Worm (Caenorhabditis elegans): ENCODE data around the gene hlh-3.

hlh-3 gene

DNA sequence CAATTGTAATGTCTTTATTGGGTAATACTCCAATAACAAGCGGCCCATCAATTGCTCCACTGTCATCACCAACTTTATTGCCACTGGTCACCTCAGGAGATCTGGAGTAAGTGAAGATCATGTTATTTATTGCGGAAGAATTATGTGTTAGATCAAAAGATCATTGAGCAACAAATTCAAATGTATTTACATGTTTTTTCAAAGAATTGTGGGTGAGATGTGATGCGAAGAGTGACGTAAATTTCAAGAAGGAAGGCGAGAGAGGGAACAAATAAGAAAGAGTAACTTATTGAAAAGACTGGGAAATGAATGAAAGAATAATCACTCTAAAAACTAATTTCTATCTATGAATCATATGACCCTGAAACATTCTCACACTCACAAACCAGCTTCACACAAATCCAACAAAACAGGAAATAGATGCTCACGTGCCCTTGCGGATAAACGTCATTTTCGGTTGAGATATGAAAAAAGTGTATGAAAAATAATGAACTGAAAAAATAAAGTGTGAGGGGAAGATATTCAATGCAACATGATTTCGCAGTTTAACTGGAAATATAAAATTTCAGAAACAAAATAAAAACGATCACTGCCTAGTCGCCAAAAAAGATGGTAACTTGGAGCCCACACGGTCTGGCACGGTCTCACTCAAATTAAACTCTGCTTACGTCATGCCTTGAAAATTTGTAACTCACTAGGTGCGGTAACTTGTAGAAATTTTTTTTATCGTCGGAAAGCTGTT is 34.6 kb downstream of the hlh-3 start:
- TF ChIP-seq elt-1 (tag; optimal IDR thresholded peaks at IDR 0.05) (no peak), R02D3.7 (tag; optimal IDR thresholded peaks at IDR 0.05) (no peak), zag-1 (tag; optimal IDR thresholded peaks at IDR 0.05) (no peak), nhr-129 (tag; optimal IDR thresholded peaks at IDR 0.05) (no peak), ztf-4 (tag; optimal IDR thresholded peaks at IDR 0.05) (peak; percentile 25), nhr-23 (tag; optimal IDR thresholded peaks at IDR 0.05) (no peak), blmp-1 (tag; optimal IDR thresholded peaks at IDR 0.05; ENCODE audit: insufficient read depth) (no peak), nhr-12 (tag; optimal IDR thresholded peaks at IDR 0.05) (no peak), sma-9 (GFP tag; optimal IDR thresholded peaks at IDR 0.05) (peak; percentile 42), sma-9 (tag; optimal IDR thresholded peaks at IDR 0.05) (no peak), lsy-2 (tag; optimal IDR thresholded peaks at IDR 0.05) (peak in 1 of 2 experiments; percentile 6), lin-13 (GFP tag; optimal IDR thresholded peaks at IDR 0.05) (no peak), lin-11 (tag; optimal IDR thresholded peaks at IDR 0.05) (no peak), lin-39 (tag; optimal IDR thresholded peaks at IDR 0.05) (no peak), nhr-77 (tag; optimal IDR thresholded peaks at IDR 0.05) (no peak), ceh-82 (tag; optimal IDR thresholded peaks at IDR 0.05) (no peak), ama-1 (optimal IDR thresholded peaks at IDR 0.05) (no peak), F13H6.1 (tag; optimal IDR thresholded peaks at IDR 0.05) (no peak)

DNA sequence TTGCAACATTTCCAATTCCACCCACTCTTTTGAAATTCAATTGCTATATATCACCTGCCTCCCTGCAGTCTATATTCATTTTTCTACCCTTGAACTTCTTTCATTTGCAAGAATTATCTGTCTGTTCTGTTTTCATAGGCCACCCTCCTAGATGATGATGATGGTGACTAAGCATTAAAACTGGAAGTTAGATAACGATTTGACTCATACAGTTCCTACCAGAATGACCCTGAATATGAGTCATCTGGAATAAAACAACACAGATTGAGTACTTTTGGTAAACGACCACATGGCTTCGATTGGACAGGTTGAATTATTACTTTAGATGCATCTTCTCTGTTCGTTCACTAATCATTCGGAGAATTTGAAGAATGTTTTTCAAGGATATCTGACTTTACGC is 37.9 kb downstream of the hlh-3 start:
- TF ChIP-seq nhr-25 (tag; optimal IDR thresholded peaks at IDR 0.05) (no peak), fos-1 (tag; optimal IDR thresholded peaks at IDR 0.05) (peak; percentile 50), sma-3 (GFP tag; optimal IDR thresholded peaks at IDR 0.05) (peak; percentile 51)

DNA sequence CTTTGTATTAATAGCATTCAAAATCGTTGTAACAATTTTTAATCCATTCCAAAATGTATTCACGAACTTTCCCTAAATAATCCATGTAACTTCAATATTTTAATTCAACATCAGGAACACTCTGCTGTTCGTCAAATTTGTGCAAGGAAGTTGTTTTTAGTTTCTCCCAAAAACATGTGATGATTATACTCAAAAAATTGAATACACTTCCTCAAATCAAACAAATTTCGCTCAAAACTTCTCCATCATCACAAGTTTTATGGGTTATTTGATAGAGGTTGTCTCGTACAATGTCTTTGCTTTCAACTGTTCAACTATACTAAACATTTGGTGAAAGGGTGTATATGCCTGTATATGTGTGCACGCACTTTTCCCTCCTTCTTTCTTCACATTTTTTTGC is 38.6 kb downstream of the hlh-3 start:
- TF ChIP-seq sem-4 (tag; optimal IDR thresholded peaks at IDR 0.05) (no peak), fos-1 (tag; optimal IDR thresholded peaks at IDR 0.05) (peak; percentile 48)

DNA sequence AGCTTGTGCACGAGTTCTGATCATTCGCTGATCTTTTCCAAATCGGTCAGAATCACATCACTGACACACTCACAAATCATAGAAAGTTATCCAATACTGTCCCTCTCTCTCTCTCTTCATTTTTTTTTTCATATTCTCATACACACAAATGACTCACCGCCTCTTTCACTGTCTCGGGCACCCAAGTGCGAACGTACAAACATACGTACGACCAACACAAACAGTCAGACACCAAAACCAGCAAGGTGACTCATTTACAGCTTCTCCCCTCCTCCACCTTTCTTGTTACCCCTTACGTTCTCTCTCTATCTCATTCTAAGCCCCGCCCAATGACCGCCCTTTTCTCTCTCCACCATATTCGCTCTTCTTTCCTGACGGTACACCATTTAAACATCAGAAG is 40.6 kb downstream of the hlh-3 start:
- TF ChIP-seq unc-62 (GFP tag; optimal IDR thresholded peaks at IDR 0.05): no peak
- peak; percentile 96 for TF ChIP-seq fos-1 (tag; optimal IDR thresholded peaks at IDR 0.05)
- no peak for TF ChIP-seq skn-1 (tag; optimal IDR thresholded peaks at IDR 0.05)
- TF ChIP-seq blmp-1 (tag; optimal IDR thresholded peaks at IDR 0.05; ENCODE audit: insufficient read depth): peak; percentile 16
- TF ChIP-seq mab-5 (tag; optimal IDR thresholded peaks at IDR 0.05): no peak

DNA sequence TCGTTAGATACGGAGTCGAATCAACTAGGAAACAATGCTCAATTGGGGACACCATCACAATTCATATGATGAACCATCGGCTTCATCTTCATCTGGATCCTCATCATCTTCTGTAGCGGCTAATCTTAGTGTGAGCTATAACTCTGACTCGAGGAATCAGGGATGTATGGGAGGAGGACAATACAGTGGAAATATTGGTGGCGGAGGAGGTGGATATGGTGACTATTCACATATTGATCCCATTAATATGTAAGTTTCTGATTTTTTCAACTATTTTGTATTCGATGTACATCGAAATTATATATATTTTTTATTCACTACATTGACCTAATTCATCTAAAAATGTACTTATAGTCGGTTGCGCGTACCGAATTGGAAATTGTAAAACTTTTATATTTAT is 41.0 kb downstream of the hlh-3 start:
- TF ChIP-seq nhr-6 (tag; optimal IDR thresholded peaks at IDR 0.05) (no peak), unc-55 (GFP tag; optimal IDR thresholded peaks at IDR 0.05) (no peak), Y55F3AM.14 (GFP tag; optimal IDR thresholded peaks at IDR 0.05) (no peak), F13H6.1 (tag; optimal IDR thresholded peaks at IDR 0.05) (no peak), ama-1 (optimal IDR thresholded peaks at IDR 0.05) (peak; percentile 70)

DNA sequence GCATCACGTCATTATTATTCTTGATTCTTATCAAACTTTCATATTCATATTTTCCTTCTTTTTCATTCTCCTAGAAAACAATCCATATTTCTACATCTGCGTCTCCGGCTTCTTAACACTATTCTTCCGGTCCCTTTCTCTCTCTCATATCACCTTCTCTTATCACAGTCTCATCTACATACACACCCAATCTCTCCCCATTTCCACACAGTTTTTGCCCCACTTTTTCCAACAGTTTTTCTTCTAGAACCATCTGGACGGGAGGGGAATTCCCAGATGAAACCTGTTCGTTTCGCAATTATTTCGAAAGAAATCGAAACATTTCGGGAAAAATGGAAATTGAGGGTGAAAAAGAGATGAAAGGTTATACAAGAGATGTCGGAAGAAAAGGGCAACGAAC is 41.7 kb downstream of the hlh-3 start:
- TF ChIP-seq fos-1 (tag; optimal IDR thresholded peaks at IDR 0.05) (peak; percentile 93), nhr-6 (tag; optimal IDR thresholded peaks at IDR 0.05) (no peak), unc-39 (tag; optimal IDR thresholded peaks at IDR 0.05) (no peak), nhr-10 (tag; optimal IDR thresholded peaks at IDR 0.05) (no peak), egl-27 (tag; optimal IDR thresholded peaks at IDR 0.05) (peak; percentile 63), nhr-21 (tag; optimal IDR thresholded peaks at IDR 0.05) (peak; percentile 83), lsy-2 (tag; optimal IDR thresholded peaks at IDR 0.05) (peak in 1 of 2 experiments; percentile 47), nhr-237 (tag; optimal IDR thresholded peaks at IDR 0.05) (no peak), C34F6.9 (tag; optimal IDR thresholded peaks at IDR 0.05) (peak; percentile 72), nhr-25 (tag; optimal IDR thresholded peaks at IDR 0.05) (peak; percentile 62), sma-9 (GFP tag; optimal IDR thresholded peaks at IDR 0.05) (peak; percentile 42), sma-9 (tag; optimal IDR thresholded peaks at IDR 0.05) (no peak), ama-1 (optimal IDR thresholded peaks at IDR 0.05) (peak; percentile 61), ceh-16 (tag; optimal IDR thresholded peaks at IDR 0.05) (no peak), ceh-82 (tag; optimal IDR thresholded peaks at IDR 0.05) (no peak), sma-3 (GFP tag; optimal IDR thresholded peaks at IDR 0.05) (peak; percentile 49), dmd-4 (tag; optimal IDR thresholded peaks at IDR 0.05) (no peak), gmeb-1 (tag; optimal IDR thresholded peaks at IDR 0.05) (peak; percentile 49), mbf-1 (tag; optimal IDR thresholded peaks at IDR 0.05) (no peak), ztf-4 (tag; optimal IDR thresholded peaks at IDR 0.05) (no peak), nhr-77 (tag; optimal IDR thresholded peaks at IDR 0.05) (no peak), sem-4 (tag; optimal IDR thresholded peaks at IDR 0.05) (no peak), crh-2 (tag; optimal IDR thresholded peaks at IDR 0.05) (peak; percentile 69), skn-1 (tag; optimal IDR thresholded peaks at IDR 0.05) (no peak), unc-55 (GFP tag; optimal IDR thresholded peaks at IDR 0.05) (no peak), lin-13 (GFP tag; optimal IDR thresholded peaks at IDR 0.05) (no peak), nhr-129 (tag; optimal IDR thresholded peaks at IDR 0.05) (peak; percentile 40)

Data from whole organism, L2 larva.